Comparison of ENCODE assay signal across 4 worm cellular contexts in the genomic region with DNA sequence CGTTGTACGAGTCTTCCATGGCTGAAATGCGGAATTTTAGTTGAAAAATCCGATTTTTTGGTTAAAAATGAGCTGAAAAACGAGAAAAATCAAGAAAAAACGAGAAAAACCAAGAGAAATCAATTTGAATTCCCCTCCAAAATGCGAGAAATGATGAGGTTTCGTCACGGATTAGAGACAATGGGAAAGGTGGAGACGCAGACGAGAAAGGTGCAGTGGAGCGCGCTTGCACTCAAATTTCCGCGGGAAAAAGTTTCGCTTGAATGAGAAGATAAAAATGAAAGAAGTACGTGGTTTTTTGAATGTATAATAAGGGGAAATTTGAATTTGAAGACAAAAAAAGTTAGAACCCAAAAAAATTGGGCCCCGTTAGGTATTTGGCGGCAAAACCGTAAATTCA.
A peak's percentile ranks its signal among the peaks of the same experiment; 100 is the strongest.
TF ChIP-seq lines count a peak whose summit lies in the region.

Gene efl-1, minus strand, starts transcription at position 21 of the 400 bp plus-strand sequence.

TF ChIP-seq in whole organism, L2 larva, 48 proteins besides CTCF, POLR2A, EP300 and RAD21 (continued from another document):
- TF ChIP-seq egl-27 (tag; optimal IDR thresholded peaks at IDR 0.05; lab: Kevin White, UChicago) (peak; percentile 84), sma-9 (GFP tag; optimal IDR thresholded peaks at IDR 0.05; lab: Kevin White, UChicago) (no peak), sma-9 (tag; optimal IDR thresholded peaks at IDR 0.05; lab: Kevin White, UChicago) (no peak), fos-1 (tag; optimal IDR thresholded peaks at IDR 0.05; lab: Kevin White, UChicago) (peak; percentile 63), lin-11 (tag; optimal IDR thresholded peaks at IDR 0.05; lab: Kevin White, UChicago) (peak; percentile 66), sma-3 (GFP tag; optimal IDR thresholded peaks at IDR 0.05; lab: Kevin White, UChicago) (peak; percentile 92), lsy-2 (tag; optimal IDR thresholded peaks at IDR 0.05; lab: Kevin White, UChicago) (peak; percentile 84 to 93), ztf-4 (tag; optimal IDR thresholded peaks at IDR 0.05; lab: Kevin White, UChicago) (peak; percentile 34), nhr-237 (tag; optimal IDR thresholded peaks at IDR 0.05; lab: Kevin White, UChicago) (peak; percentile 64), mbf-1 (tag; optimal IDR thresholded peaks at IDR 0.05; lab: Kevin White, UChicago) (no peak), nhr-77 (tag; optimal IDR thresholded peaks at IDR 0.05; lab: Kevin White, UChicago) (no peak), nhr-6 (tag; optimal IDR thresholded peaks at IDR 0.05; lab: Kevin White, UChicago) (peak; percentile 78), dmd-4 (tag; optimal IDR thresholded peaks at IDR 0.05; lab: Kevin White, UChicago) (peak; percentile 29), snpc-4 (tag; optimal IDR thresholded peaks at IDR 0.05; lab: Kevin White, UChicago) (peak; percentile 93), elt-1 (tag; optimal IDR thresholded peaks at IDR 0.05; lab: Kevin White, UChicago) (no peak), lin-39 (tag; optimal IDR thresholded peaks at IDR 0.05; lab: Kevin White, UChicago) (no peak), unc-62 (GFP tag; optimal IDR thresholded peaks at IDR 0.05; lab: Kevin White, UChicago) (no peak), mab-5 (tag; optimal IDR thresholded peaks at IDR 0.05; lab: Kevin White, UChicago) (peak; percentile 95), lin-13 (GFP tag; optimal IDR thresholded peaks at IDR 0.05; lab: Kevin White, UChicago) (peak; percentile 94), nhr-129 (tag; optimal IDR thresholded peaks at IDR 0.05; lab: Kevin White, UChicago) (peak; percentile 93), skn-1 (tag; optimal IDR thresholded peaks at IDR 0.05; lab: Kevin White, UChicago) (no peak), C34F6.9 (tag; optimal IDR thresholded peaks at IDR 0.05; lab: Kevin White, UChicago) (peak; percentile 94), alr-1 (tag; optimal IDR thresholded peaks at IDR 0.05; lab: Kevin White, UChicago) (no peak), ceh-82 (tag; optimal IDR thresholded peaks at IDR 0.05; lab: Kevin White, UChicago) (peak; percentile 72), F13H6.1 (tag; optimal IDR thresholded peaks at IDR 0.05; lab: Kevin White, UChicago) (peak; percentile 85), ceh-16 (tag; optimal IDR thresholded peaks at IDR 0.05; lab: Kevin White, UChicago) (peak; percentile 33), ama-1 (optimal IDR thresholded peaks at IDR 0.05; lab: Kevin White, UChicago) (no peak)
TF ChIP-seq in whole organism, L2 larva: peak in this region for 29.

TF ChIP-seq in whole organism, L4 larva, 104 proteins besides CTCF, POLR2A, EP300 and RAD21 (continued from another document and continues in another):
- TF ChIP-seq snpc-4 (tag; optimal IDR thresholded peaks at IDR 0.05; lab: Kevin White, UChicago): peak; percentile 77
- TF ChIP-seq zfp-2 (tag; optimal IDR thresholded peaks at IDR 0.05; lab: Kevin White, UChicago): peak; percentile 41
- no peak for TF ChIP-seq daf-19 (GFP tag; conservative IDR thresholded peaks at IDR 0.05; lab: Robert Waterston, UW)
- TF ChIP-seq zip-11 (GFP tag; IDR thresholded peaks at IDR 0.05; lab: Robert Waterston, UW): no peak
- no peak; the same call in none of the 2 replicates for TF ChIP-seq dmd-6 (GFP tag; IDR thresholded peaks at IDR 0.05; lab: Robert Waterston, UW)
- TF ChIP-seq lim-7 (GFP tag; IDR thresholded peaks at IDR 0.05; lab: Robert Waterston, UW): no peak
- no peak for TF ChIP-seq attf-4 (tag; optimal IDR thresholded peaks at IDR 0.05; lab: Kevin White, UChicago)
- TF ChIP-seq nhr-48 (tag; optimal IDR thresholded peaks at IDR 0.05; lab: Kevin White, UChicago): no peak
- TF ChIP-seq spr-1 (tag; optimal IDR thresholded peaks at IDR 0.05; lab: Kevin White, UChicago): peak; percentile 54
- no peak for TF ChIP-seq D1046.2 (GFP tag; IDR thresholded peaks at IDR 0.05; lab: Robert Waterston, UW)
- TF ChIP-seq T26A8.4 (GFP tag; IDR thresholded peaks at IDR 0.05; lab: Robert Waterston, UW): no peak; the same call in 1 of the 2 replicates
- no peak for TF ChIP-seq snpc-1.2 (GFP tag; IDR thresholded peaks at IDR 0.05; lab: Robert Waterston, UW)
- TF ChIP-seq fkh-10 (GFP tag; optimal IDR thresholded peaks at IDR 0.05; lab: Kevin White, UChicago): peak; percentile 79
- TF ChIP-seq unc-62 (GFP tag; optimal IDR thresholded peaks at IDR 0.05 in 1 of 2; lab: Kevin White, UChicago): peak in 1 of 2 experiments; percentile 92
- no peak for TF ChIP-seq unc-62 (tag; optimal IDR thresholded peaks at IDR 0.05; lab: Kevin White, UChicago)
- TF ChIP-seq arid-1 (GFP tag; conservative IDR thresholded peaks at IDR 0.05; lab: Robert Waterston, UW): 0 out of 2 replicates have a peak, but pooled peaks have one; percentile 64
- TF ChIP-seq hlh-11 (tag; optimal IDR thresholded peaks at IDR 0.05; lab: Kevin White, UChicago): peak; percentile 77
- TF ChIP-seq ces-1 (GFP tag; optimal IDR thresholded peaks at IDR 0.05; lab: Kevin White, UChicago): peak; percentile 45
- no peak for TF ChIP-seq ceh-62 (tag; optimal IDR thresholded peaks at IDR 0.05; lab: Kevin White, UChicago)
- TF ChIP-seq fos-1 (tag; optimal IDR thresholded peaks at IDR 0.05; lab: Kevin White, UChicago): no peak
- TF ChIP-seq pha-4 (GFP tag; IDR thresholded peaks at IDR 0.05; lab: Robert Waterston, UW): peak; percentile 43; the same call in 1 of the 2 replicates
- peak; percentile 34 for TF ChIP-seq pha-4 (tag; optimal IDR thresholded peaks at IDR 0.05; lab: Kevin White, UChicago)
- no peak for TF ChIP-seq cey-2 (tag; optimal IDR thresholded peaks at IDR 0.05; lab: Kevin White, UChicago; ENCODE audit: borderline replicate concordance, insufficient read depth)
- TF ChIP-seq php-3 (GFP tag; IDR thresholded peaks at IDR 0.05; lab: Robert Waterston, UW): no peak
- TF ChIP-seq dmd-8 (GFP tag; IDR thresholded peaks at IDR 0.05; lab: Robert Waterston, UW): no peak
- TF ChIP-seq F10B5.3 (tag; optimal IDR thresholded peaks at IDR 0.05; lab: Kevin White, UChicago): no peak
- TF ChIP-seq zip-2 (tag; optimal IDR thresholded peaks at IDR 0.05; lab: Kevin White, UChicago): no peak
- TF ChIP-seq unc-130 (GFP tag; optimal IDR thresholded peaks at IDR 0.05; lab: Kevin White, UChicago): peak; percentile 39
- TF ChIP-seq nhr-77 (tag; optimal IDR thresholded peaks at IDR 0.05; lab: Kevin White, UChicago): peak; percentile 87
- TF ChIP-seq tag-97 (GFP tag; IDR thresholded peaks at IDR 0.05; lab: Robert Waterston, UW): no peak
- peak; percentile 61; the same call in 1 of the 2 replicates for TF ChIP-seq ceh-44 (GFP tag; IDR thresholded peaks at IDR 0.05; lab: Robert Waterston, UW)
- 0 out of 2 replicates have a peak, but pooled peaks have one; percentile 15 for TF ChIP-seq set-16 (GFP tag; IDR thresholded peaks at IDR 0.05; lab: Robert Waterston, UW)
- TF ChIP-seq mdl-1 (tag; optimal IDR thresholded peaks at IDR 0.05; lab: Kevin White, UChicago): peak in 1 of 2 experiments; percentile 37

TF ChIP-seq in whole organism, late embryonic, 69 proteins besides CTCF, POLR2A, EP300 and RAD21 (continued from another document):
- TF ChIP-seq tbx-2 (tag; optimal IDR thresholded peaks at IDR 0.05; lab: Kevin White, UChicago) (peak; percentile 52), hlh-8 (tag; optimal IDR thresholded peaks at IDR 0.05; lab: Kevin White, UChicago) (no peak), ceh-19 (GFP tag; optimal IDR thresholded peaks at IDR 0.05; lab: Kevin White, UChicago) (peak; percentile 34), ref-2 (tag; optimal IDR thresholded peaks at IDR 0.05; lab: Kevin White, UChicago) (peak; percentile 66), ceh-48 (tag; optimal IDR thresholded peaks at IDR 0.05; lab: Kevin White, UChicago) (peak; percentile 9), hlh-15 (tag; optimal IDR thresholded peaks at IDR 0.05; lab: Kevin White, UChicago) (no peak)

TF ChIP-seq in whole organism, mixed stage, embryonic, 35 proteins besides CTCF, POLR2A, EP300 and RAD21 (continued from another document):
- TF ChIP-seq ceh-43 (GFP tag; optimal IDR thresholded peaks at IDR 0.05; lab: Kevin White, UChicago) (no peak), nhr-28 (tag; optimal IDR thresholded peaks at IDR 0.05; lab: Kevin White, UChicago) (no peak), lin-32 (GFP tag; optimal IDR thresholded peaks at IDR 0.05; lab: Kevin White, UChicago) (no peak), drap-1 (GFP tag; optimal IDR thresholded peaks at IDR 0.05; lab: Kevin White, UChicago) (peak; percentile 77), lin-13 (tag; optimal IDR thresholded peaks at IDR 0.05; lab: Kevin White, UChicago) (peak; percentile 88), zip-8 (tag; optimal IDR thresholded peaks at IDR 0.05; lab: Kevin White, UChicago) (no peak), mep-1 (tag; optimal IDR thresholded peaks at IDR 0.05; lab: Kevin White, UChicago) (peak; percentile 98)
